Worm (Caenorhabditis elegans): ENCODE results near the gene cct-1.

ce11 chrII:8177095-8177494 is 8.1 kb upstream of the cct-1 start, which contains the start of gene acr-14:
- TF ChIP-seq dao-5 (tag; optimal IDR thresholded peaks at IDR 0.05) (no peak), W03F9.2 (tag; optimal IDR thresholded peaks at IDR 0.05) (no peak), him-1 (tag; optimal IDR thresholded peaks at IDR 0.05) (no peak)
